Fruit fly (Drosophila melanogaster) whole organism, embryonic: ENCODE data around the gene CG12783.
A peak's percentile ranks its signal among the peaks of the same experiment; 100 is the strongest.

Source experiments
- Ada2b ChIP-seq: fragments of 200-800 bp; sonication (Bioruptor generic); IDR thresholded peaks from 2 replicates; pipeline ENCODE4 v1.3.6; 2022; ENCODE audit warnings: missing biosample characterization, missing genetic modification characterization
- Adf1 ChIP-seq: fragments of 200-800 bp; sonication (Bioruptor generic); IDR thresholded peaks from 2 replicates; pipeline ENCODE4 v1.3.6; 2022; ENCODE audit warnings: missing biosample characterization, missing genetic modification characterization
- Awh ChIP-seq: fragments of 200-800 bp; sonication (Bioruptor generic); IDR thresholded peaks from 2 replicates; pipeline ENCODE4, ENCODE4 v1.3.6; 2022; ENCODE audit warnings: missing biosample characterization, missing genetic modification characterization
- B-H2 ChIP-seq: fragments of 200-800 bp; sonication (Bioruptor generic); optimal IDR thresholded peaks from 2 replicates; lab custom pipeline; 2018; ENCODE audit warnings: missing biosample characterization, mild to moderate bottlenecking, missing genetic modification characterization
- CG10366 ChIP-seq: fragments of 200-800 bp; sonication (Bioruptor generic); IDR thresholded peaks from 2 replicates; pipeline ENCODE4 v1.3.6; 2022; ENCODE audit warnings: missing biosample characterization, missing genetic modification characterization
- CG12391 ChIP-seq: fragments of 200-800 bp; sonication (Bioruptor generic); optimal IDR thresholded peaks from 3 replicates; lab custom pipeline; 2018; ENCODE audit warnings: missing biosample characterization, mild to moderate bottlenecking, missing genetic modification characterization, moderate library complexity
- CG14710 ChIP-seq: fragments of 200-800 bp; sonication (Bioruptor generic); optimal IDR thresholded peaks from 3 replicates; lab custom pipeline; 2019; ENCODE audit warnings: missing biosample characterization, mild to moderate bottlenecking, missing genetic modification characterization, moderate library complexity
- CG15269 ChIP-seq: fragments of 200-800 bp; sonication (Bioruptor generic); optimal IDR thresholded peaks from 2 replicates; lab custom pipeline; 2018; ENCODE audit warnings: missing biosample characterization, mild to moderate bottlenecking, missing genetic modification characterization, moderate library complexity
- CG1602 ChIP-seq: fragments of 200-800 bp; sonication (Bioruptor generic); optimal IDR thresholded peaks from 3 replicates; lab custom pipeline; 2016; ENCODE audit warnings: missing biosample characterization, missing genetic modification characterization
- CG17568 ChIP-seq: fragments of 200-800 bp; sonication (Bioruptor generic); optimal IDR thresholded peaks from 2 replicates; lab custom pipeline; 2018; ENCODE audit warnings: missing biosample characterization, mild to moderate bottlenecking, missing genetic modification characterization, moderate library complexity
- CG18011 ChIP-seq: fragments of 200-800 bp; sonication (Bioruptor generic); optimal IDR thresholded peaks from 2 replicates; lab custom pipeline; 2017; ENCODE audit warnings: missing biosample characterization, missing genetic modification characterization, mild to moderate bottlenecking, moderate library complexity, missing genotype
- CG32772 ChIP-seq: fragments of 200-800 bp; sonication (Bioruptor generic); IDR thresholded peaks from 2 replicates; pipeline ENCODE4 v1.3.6; 2022; ENCODE audit warnings: missing biosample characterization, missing genetic modification characterization
- CG3847 ChIP-seq: fragments of 200-800 bp; sonication (Bioruptor generic); IDR thresholded peaks from 2 replicates; pipeline ENCODE4 v1.3.6; 2022; ENCODE audit warnings: missing biosample characterization, missing genetic modification characterization
- CG4328 ChIP-seq: fragments of 200-800 bp; sonication (Bioruptor generic); optimal IDR thresholded peaks from 3 replicates; lab custom pipeline; 2017; ENCODE audit warnings: missing biosample characterization, missing genetic modification reagents, missing genetic modification characterization
- CG4404 ChIP-seq: fragments of 200-800 bp; sonication (Bioruptor generic); IDR thresholded peaks from 2 replicates; pipeline ENCODE4 v1.3.6; 2022; ENCODE audit warnings: missing biosample characterization, missing genetic modification characterization
- CG5180 ChIP-seq: fragments of 200-800 bp; sonication (Bioruptor generic); optimal IDR thresholded peaks from 3 replicates; lab custom pipeline; 2017; ENCODE audit warnings: missing biosample characterization, missing genetic modification characterization, mild to moderate bottlenecking, moderate library complexity, missing genetic modification reagents
- CG5953 ChIP-seq: fragments of 200-800 bp; sonication (Bioruptor generic); IDR thresholded peaks from 2 replicates; pipeline ENCODE4 v1.3.6; 2022; ENCODE audit warnings: missing biosample characterization, missing genetic modification characterization
- CG6689 ChIP-seq: fragments of 200-800 bp; sonication (Bioruptor generic); IDR thresholded peaks from 2 replicates; pipeline ENCODE4 v1.3.6; 2022; ENCODE audit warnings: missing biosample characterization, missing genetic modification characterization
- CG9215 ChIP-seq: fragments of 200-800 bp; sonication (Bioruptor generic); IDR thresholded peaks from 2 replicates; pipeline ENCODE4 v1.3.6; 2022; ENCODE audit warnings: missing biosample characterization, missing genetic modification characterization
- CG9727 ChIP-seq: fragments of 200-800 bp; sonication (Bioruptor generic); optimal IDR thresholded peaks from 3 replicates; lab custom pipeline; 2017; ENCODE audit warnings: missing biosample characterization, mild to moderate bottlenecking, missing genetic modification characterization
- CoRest ChIP-seq: fragments of 200-800 bp; sonication (Bioruptor generic); optimal IDR thresholded peaks from 3 replicates; lab custom pipeline; 2018; ENCODE audit warnings: missing biosample characterization, mild to moderate bottlenecking, missing genetic modification characterization, moderate library complexity
- D ChIP-seq, 2 experiments: fragments of 200-800 bp in 1 of 2; fragments of >200 bp in 1 of 2; sonication (Bioruptor generic) in 1 of 2; optimal IDR thresholded peaks; 2 replicates in 1 of 2; 3 replicates in 1 of 2; lab custom pipeline; 2017; ENCODE audit warnings: mild to moderate bottlenecking in 1 of 2, missing biosample characterization in 1 of 2, missing genetic modification characterization in 1 of 2, missing genetic modification reagents in 1 of 2
- Gug ChIP-seq: fragments of 200-800 bp; sonication (Bioruptor generic); IDR thresholded peaks from 4 replicates; pipeline ENCODE4 v1.3.6; 2022; ENCODE audit warnings: missing biosample characterization, missing genetic modification characterization
- Hsf ChIP-seq: fragments of 200-800 bp; sonication (Bioruptor generic); optimal IDR thresholded peaks from 3 replicates; lab custom pipeline; 2016; ENCODE audit warnings: missing biosample characterization, missing genetic modification characterization
- Mes4 ChIP-seq: fragments of 200-800 bp; sonication (Bioruptor generic); optimal IDR thresholded peaks from 2 replicates; lab custom pipeline; 2016; ENCODE audit warnings: missing biosample characterization, missing genetic modification characterization
- Nf-YA ChIP-seq: fragments of 200-800 bp; sonication (Bioruptor generic); IDR thresholded peaks from 2 replicates; pipeline ENCODE4 v1.3.6; 2022; ENCODE audit warnings: missing biosample characterization, missing genetic modification characterization
- Sox100B ChIP-seq: fragments of 200-800 bp; sonication (Bioruptor generic); optimal IDR thresholded peaks from 3 replicates; lab custom pipeline; 2018; ENCODE audit warnings: missing biosample characterization, mild to moderate bottlenecking, missing genetic modification characterization
- Taf1 ChIP-seq: fragments of 200-800 bp; sonication (Bioruptor generic); IDR thresholded peaks from 2 replicates; pipeline ENCODE4 v1.3.6; 2022; ENCODE audit warnings: missing biosample characterization, missing genetic modification characterization
- Xrp1 ChIP-seq: fragments of 200-800 bp; sonication (Bioruptor generic); IDR thresholded peaks from 2 replicates; pipeline ENCODE4 v1.3.6; 2022; ENCODE audit warnings: missing biosample characterization, missing genetic modification characterization
- ab ChIP-seq: fragments of 200-800 bp; sonication (Bioruptor generic); optimal IDR thresholded peaks from 2 replicates; lab custom pipeline; 2016; ENCODE audit warnings: missing biosample characterization, missing genetic modification characterization
- abd-A ChIP-seq: fragments of 200-800 bp; sonication (Bioruptor generic); optimal IDR thresholded peaks from 3 replicates; lab custom pipeline; 2019; ENCODE audit warnings: missing biosample characterization, mild to moderate bottlenecking, missing genetic modification characterization, moderate library complexity
- amos ChIP-seq: fragments of 200-800 bp; sonication (Bioruptor generic); IDR thresholded peaks from 2 replicates; pipeline ENCODE4 v1.3.6; 2022; ENCODE audit warnings: missing biosample characterization, missing genetic modification characterization; ENCODE audit not compliant: partially characterized antibody
- crc ChIP-seq: fragments of 200-800 bp; sonication (Bioruptor generic); optimal IDR thresholded peaks from 2 replicates; lab custom pipeline; 2016; ENCODE audit warnings: missing biosample characterization, missing genetic modification characterization
- danr ChIP-seq: fragments of 200-800 bp; sonication (Bioruptor generic); IDR thresholded peaks from 2 replicates; pipeline ENCODE4 v1.3.6; 2022; ENCODE audit warnings: missing biosample characterization, missing genetic modification characterization
- disco-r ChIP-seq: fragments of 200-800 bp; sonication (Bioruptor generic); optimal IDR thresholded peaks from 2 replicates; lab custom pipeline; 2016; ENCODE audit warnings: missing biosample characterization, missing genetic modification characterization
- ftz-f1 ChIP-seq: fragments of 200-800 bp; sonication (Bioruptor generic); optimal IDR thresholded peaks from 2 replicates; lab custom pipeline; 2016; ENCODE audit warnings: missing biosample characterization, missing genetic modification characterization
- gce ChIP-seq: fragments of 200-800 bp; sonication (Bioruptor generic); IDR thresholded peaks from 3 replicates; pipeline ENCODE4 v1.3.6; 2022; ENCODE audit warnings: missing biosample characterization, missing genetic modification characterization
- grau ChIP-seq: fragments of 200-800 bp; optimal IDR thresholded peaks from 3 replicates; lab custom pipeline; 2019; ENCODE audit warnings: missing biosample characterization, mild to moderate bottlenecking, missing genetic modification characterization, moderate library complexity
- inv ChIP-seq: fragments of 200-800 bp; sonication (Bioruptor generic); IDR thresholded peaks from 2 replicates; pipeline ENCODE4 v1.3.6; 2022; ENCODE audit warnings: missing biosample characterization, missing genetic modification characterization; ENCODE audit not compliant: partially characterized antibody
- kay ChIP-seq: fragments of 200-800 bp; sonication (Bioruptor generic); optimal IDR thresholded peaks from 2 replicates; lab custom pipeline; 2016; ENCODE audit warnings: missing biosample characterization, missing genetic modification characterization
- knrl ChIP-seq: fragments of 200-800 bp; sonication (Bioruptor generic); IDR thresholded peaks from 3 replicates; pipeline ENCODE4 v1.3.6; 2022; ENCODE audit warnings: missing biosample characterization, missing genetic modification characterization; ENCODE audit not compliant: partially characterized antibody
- mam ChIP-seq: fragments of 200-800 bp; sonication (Bioruptor generic); optimal IDR thresholded peaks from 3 replicates; lab custom pipeline; 2016; ENCODE audit warnings: missing biosample characterization, missing genetic modification characterization
- nau ChIP-seq: fragments of 200-800 bp; sonication (Bioruptor generic); optimal IDR thresholded peaks from 3 replicates; lab custom pipeline; 2017; ENCODE audit warnings: missing biosample characterization, mild to moderate bottlenecking, missing genetic modification characterization, missing genetic modification reagents
- onecut ChIP-seq: fragments of 200-800 bp; sonication (Bioruptor generic); IDR thresholded peaks from 2 replicates; pipeline ENCODE4 v1.3.6; 2022; ENCODE audit warnings: missing biosample characterization, missing genetic modification characterization
- p53 ChIP-seq: fragments of 200-800 bp; sonication (Bioruptor generic); optimal IDR thresholded peaks from 2 replicates; lab custom pipeline; 2016; ENCODE audit warnings: missing biosample characterization, missing genetic modification characterization
- pfk ChIP-seq: fragments of 200-800 bp; sonication (Bioruptor generic); optimal IDR thresholded peaks from 2 replicates; lab custom pipeline; 2018; ENCODE audit warnings: missing biosample characterization, mild to moderate bottlenecking, missing genetic modification characterization, moderate library complexity
- scrt ChIP-seq: fragments of 200-800 bp; sonication (Bioruptor generic); optimal IDR thresholded peaks from 2 replicates; lab custom pipeline; 2018; ENCODE audit warnings: missing biosample characterization, mild to moderate bottlenecking, missing genetic modification characterization, moderate library complexity
- sima ChIP-seq: fragments of 200-800 bp; sonication (Bioruptor generic); optimal IDR thresholded peaks from 2 replicates; lab custom pipeline; 2016; ENCODE audit warnings: missing biosample characterization, missing genetic modification characterization
- slou ChIP-seq: fragments of 200-800 bp; sonication (Bioruptor generic); optimal IDR thresholded peaks from 3 replicates; lab custom pipeline; 2016; ENCODE audit warnings: missing biosample characterization, missing genetic modification characterization
- stwl ChIP-seq: fragments of 200-800 bp; sonication (Bioruptor generic); optimal IDR thresholded peaks from 3 replicates; lab custom pipeline; 2018; ENCODE audit warnings: missing biosample characterization, mild to moderate bottlenecking, missing genetic modification characterization, moderate library complexity
- tup ChIP-seq: fragments of 200-800 bp; sonication (Bioruptor generic); optimal IDR thresholded peaks from 2 replicates; lab custom pipeline; 2016; ENCODE audit warnings: missing biosample characterization, mild to moderate bottlenecking, missing genetic modification characterization, moderate library complexity
- vvl ChIP-seq: fragments of 200-800 bp; sonication (Bioruptor generic); IDR thresholded peaks from 2 replicates; pipeline ENCODE4 v1.3.6; 2022; ENCODE audit warnings: missing biosample characterization, missing genetic modification characterization

The CG12783 gene

DNA sequence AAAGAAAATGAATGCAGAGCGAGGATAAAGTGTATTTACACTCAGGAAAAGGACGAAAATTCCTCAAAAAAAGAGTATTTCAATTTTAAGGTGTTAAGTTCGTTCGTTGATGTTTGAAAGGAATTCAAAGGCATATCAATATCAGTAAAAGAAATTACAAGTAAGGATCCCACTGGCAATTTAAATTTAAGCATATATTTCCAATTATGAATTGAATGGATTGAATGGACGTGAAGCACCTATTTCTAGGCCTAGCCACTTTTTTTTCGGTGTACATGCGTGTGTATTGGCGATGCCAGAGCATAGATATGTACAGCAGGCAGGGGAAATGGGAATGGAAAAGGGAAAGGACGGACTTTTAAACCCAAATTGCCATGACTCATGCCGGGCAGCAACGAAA lies 17.4 kb upstream of the CG12783 start (continued):
- TF ChIP-seq CG3847 (GFP tag; lab: Robert Waterston, UW) = no peak
- no peak for TF ChIP-seq CG18011 (GFP tag; lab: Kevin White, UChicago)
- no peak for TF ChIP-seq slou (GFP tag; lab: Kevin White, UChicago)
- TF ChIP-seq Taf1 (GFP tag; lab: Robert Waterston, UW) = no peak
- no peak for TF ChIP-seq crc
- TF ChIP-seq scrt (GFP tag; lab: Kevin White, UChicago) = no peak
- no peak for TF ChIP-seq CG6689
- TF ChIP-seq abd-A (tag; lab: Kevin White, UChicago) = no peak
- TF ChIP-seq CG1602 (GFP tag; lab: Kevin White, UChicago) = no peak
- peak; percentile 23 for TF ChIP-seq CoRest (tag; lab: Kevin White, UChicago)
- TF ChIP-seq ftz-f1 (GFP tag; lab: Kevin White, UChicago) = no peak
- peak; percentile 61 for TF ChIP-seq CG4404 (GFP tag; lab: Robert Waterston, UW)
- TF ChIP-seq CG10366 (GFP tag; lab: Robert Waterston, UW) = no peak
- no peak for TF ChIP-seq pfk (GFP tag; lab: Kevin White, UChicago)
- TF ChIP-seq CG14710 = peak; percentile 49
- TF ChIP-seq Mes4 (GFP tag; lab: Kevin White, UChicago) = no peak
- no peak for TF ChIP-seq sima
- no peak for TF ChIP-seq CG5953 (GFP tag; lab: Robert Waterston, UW)
- no peak for TF ChIP-seq amos
- TF ChIP-seq CG5180 (GFP tag; lab: Kevin White, UChicago) = no peak
- no peak for TF ChIP-seq mam (GFP tag; lab: Kevin White, UChicago)
- peak; percentile 39 for TF ChIP-seq CG12391 (tag; lab: Kevin White, UChicago)
- TF ChIP-seq CG17568 = no peak
- TF ChIP-seq B-H2 (GFP tag; lab: Kevin White, UChicago) = no peak
- 0 out of 2 replicates have a peak, but pooled peaks have one; percentile 9 for TF ChIP-seq onecut
- TF ChIP-seq p53 (GFP tag; lab: Kevin White, UChicago) = no peak
- TF ChIP-seq stwl (tag; lab: Kevin White, UChicago) = no peak
- TF ChIP-seq Ada2b (GFP tag; lab: Robert Waterston, UW) = no peak
- no peak for TF ChIP-seq Nf-YA (GFP tag; lab: Robert Waterston, UW)
- TF ChIP-seq nau (GFP tag; lab: Kevin White, UChicago) = no peak
- no peak for TF ChIP-seq ab (GFP tag; lab: Kevin White, UChicago)
- TF ChIP-seq kay = peak; percentile 22
- TF ChIP-seq inv (GFP tag; lab: Robert Waterston, UW) = no peak
- TF ChIP-seq Hsf = peak; percentile 21
- TF ChIP-seq tup (GFP tag; lab: Kevin White, UChicago) = no peak
- no peak for TF ChIP-seq CG15269
- no peak for TF ChIP-seq Awh (GFP tag; lab: Robert Waterston, UW)
- TF ChIP-seq Adf1 (GFP tag; lab: Robert Waterston, UW) = no peak
- no peak for TF ChIP-seq danr (GFP tag; lab: Robert Waterston, UW)
- no peak for TF ChIP-seq gce
- TF ChIP-seq vvl (GFP tag; lab: Robert Waterston, UW) = no peak
- TF ChIP-seq D (optimal IDR thresholded peaks at IDR 0.05; lab: Kevin White, UChicago) = no peak
- peak; percentile 42 for TF ChIP-seq D (GFP tag; optimal IDR thresholded peaks at IDR 0.05; lab: Kevin White, UChicago)
- peak; percentile 17 for TF ChIP-seq grau (tag; lab: Kevin White, UChicago)
- no peak for TF ChIP-seq Sox100B
- TF ChIP-seq CG32772 (GFP tag; lab: Robert Waterston, UW) = no peak
- TF ChIP-seq CG4328 (GFP tag; lab: Kevin White, UChicago) = no peak
- TF ChIP-seq Gug (GFP tag; lab: Robert Waterston, UW) = no peak
- TF ChIP-seq knrl (GFP tag; lab: Robert Waterston, UW) = no peak
- peak; percentile 49 for TF ChIP-seq CG9727 (GFP tag; lab: Kevin White, UChicago)
- no peak for TF ChIP-seq CG9215 (GFP tag; lab: Robert Waterston, UW)
- no peak for TF ChIP-seq disco-r (GFP tag; lab: Kevin White, UChicago)
- peak; percentile 59; the same call in 1 of the 2 replicates for TF ChIP-seq Xrp1 (GFP tag; lab: Robert Waterston, UW)
